Worm (Caenorhabditis elegans): ENCODE measurements around the gene mcp-1.
A peak's percentile ranks its signal among the peaks of the same experiment; 100 is the strongest.

- TF ChIP-seq lsy-2 (tag; optimal IDR thresholded peaks at IDR 0.05) (no peak), nhr-237 (tag; optimal IDR thresholded peaks at IDR 0.05) (no peak), unc-62 (GFP tag; optimal IDR thresholded peaks at IDR 0.05 in 1 of 2) (peak in 1 of 2 experiments; percentile 92), unc-62 (tag; optimal IDR thresholded peaks at IDR 0.05) (no peak), sdz-12 (GFP tag; optimal IDR thresholded peaks at IDR 0.05) (no peak), set-16 (GFP tag; IDR thresholded peaks at IDR 0.05) (no peak), zip-2 (tag; optimal IDR thresholded peaks at IDR 0.05) (no peak), hif-1 (tag; optimal IDR thresholded peaks at IDR 0.05) (no peak)
These were observed 12.1 kb downstream of the mcp-1 start for ce11 chrV:5973713-5974112.

Measured in whole organism, L4 larva.